Fruit fly (Drosophila melanogaster): ENCODE measurements around the gene mthl2.

- TF ChIP-seq pan (optimal IDR thresholded peaks at IDR 0.05) (no peak), Abd-B (GFP tag; optimal IDR thresholded peaks at IDR 0.05) (no peak), Jra (GFP tag; optimal IDR thresholded peaks at IDR 0.05) (no peak), fru (GFP tag; optimal IDR thresholded peaks at IDR 0.05) (no peak), OdsH (GFP tag; optimal IDR thresholded peaks at IDR 0.05) (no peak), usp (GFP tag; optimal IDR thresholded peaks at IDR 0.05) (no peak)
Observed at dm6 chr3L:5654955-5655750, 50.6 kb downstream of the mthl2 start.
